Fruit fly (Drosophila melanogaster) whole organism, embryonic: ENCODE measurements around the gene mon2.
A peak's percentile ranks its signal among the peaks of the same experiment; 100 is the strongest.

Source experiments
- Atf3 ChIP-seq: fragments of 200-800 bp; sonication (Bioruptor generic); optimal IDR thresholded peaks from 3 replicates; lab custom pipeline; 2016; ENCODE audit warnings: missing biosample characterization, missing genetic modification characterization
- BtbVII ChIP-seq: fragments of 200-800 bp; sonication (Bioruptor generic); optimal IDR thresholded peaks from 3 replicates; lab custom pipeline; 2017; ENCODE audit warnings: missing biosample characterization, mild to moderate bottlenecking, missing genetic modification characterization
- CG11247 ChIP-seq: fragments of 200-800 bp; sonication (Bioruptor generic); IDR thresholded peaks from 2 replicates; pipeline ENCODE4 v1.3.6; 2022; ENCODE audit warnings: missing biosample characterization, missing genetic modification characterization
- CG13296 ChIP-seq: fragments of 200-800 bp; sonication (Bioruptor generic); optimal IDR thresholded peaks from 3 replicates; lab custom pipeline; 2018; ENCODE audit warnings: missing biosample characterization, mild to moderate bottlenecking, missing genetic modification characterization
- CG13894 ChIP-seq: fragments of 200-800 bp; sonication (Bioruptor generic); optimal IDR thresholded peaks from 3 replicates; lab custom pipeline; 2018; ENCODE audit warnings: missing biosample characterization, mild to moderate bottlenecking, missing genetic modification characterization, moderate library complexity
- CG14441 ChIP-seq: fragments of 200-800 bp; sonication (Bioruptor generic); IDR thresholded peaks from 2 replicates; pipeline ENCODE4 v1.3.6; 2022; ENCODE audit warnings: missing biosample characterization, missing genetic modification characterization
- CG15479 ChIP-seq: fragments of 200-800 bp; sonication (Bioruptor generic); optimal IDR thresholded peaks from 3 replicates; lab custom pipeline; 2019; ENCODE audit warnings: missing biosample characterization, mild to moderate bottlenecking, missing genetic modification characterization, moderate library complexity
- CG16813 ChIP-seq: fragments of 200-800 bp; sonication (Bioruptor generic); IDR thresholded peaks from 3 replicates; pipeline ENCODE4 v1.3.6; 2022; ENCODE audit warnings: missing biosample characterization, missing genetic modification characterization; ENCODE audit not compliant: partially characterized antibody
- CG17328 ChIP-seq: fragments of 200-800 bp; sonication (Bioruptor generic); IDR thresholded peaks from 2 replicates; pipeline ENCODE4 v1.3.6; 2022; ENCODE audit warnings: missing biosample characterization, missing genetic modification characterization
- CG17568 ChIP-seq: fragments of 200-800 bp; sonication (Bioruptor generic); optimal IDR thresholded peaks from 2 replicates; lab custom pipeline; 2018; ENCODE audit warnings: missing biosample characterization, mild to moderate bottlenecking, missing genetic modification characterization, moderate library complexity
- CG2199 ChIP-seq: fragments of 200-800 bp; sonication (Bioruptor generic); IDR thresholded peaks from 3 replicates; pipeline ENCODE4 v1.3.6; 2022; ENCODE audit warnings: missing biosample characterization, missing genetic modification characterization
- CG34376 ChIP-seq: fragments of 200-800 bp; sonication (Bioruptor generic); optimal IDR thresholded peaks from 2 replicates; lab custom pipeline; 2018; ENCODE audit warnings: missing biosample characterization, mild to moderate bottlenecking, missing genetic modification characterization
- CG3995 ChIP-seq: fragments of 200-800 bp; sonication (Bioruptor generic); optimal IDR thresholded peaks from 3 replicates; lab custom pipeline; 2016; ENCODE audit warnings: missing biosample characterization, missing genetic modification characterization
- CG4282 ChIP-seq: fragments of 200-800 bp; sonication (Bioruptor generic); optimal IDR thresholded peaks from 2 replicates; lab custom pipeline; 2016; ENCODE audit warnings: missing biosample characterization, missing genetic modification characterization
- CG7271 ChIP-seq: fragments of 200-800 bp; sonication (Bioruptor generic); optimal IDR thresholded peaks from 2 replicates; lab custom pipeline; 2018; ENCODE audit warnings: missing biosample characterization, mild to moderate bottlenecking, missing genetic modification characterization, moderate library complexity
- CG8290 ChIP-seq, 3 experiments: fragments of 200-800 bp; sonication (Bioruptor generic); optimal IDR thresholded peaks; 2 replicates each; lab custom pipeline; 2016 to 2019; ENCODE audit warnings: missing biosample characterization in 3 of 3, missing genetic modification characterization in 3 of 3, mild to moderate bottlenecking in 2 of 3, moderate library complexity in 1 of 3
- Ets97D ChIP-seq: fragments of 200-800 bp; sonication (Bioruptor generic); optimal IDR thresholded peaks from 3 replicates; lab custom pipeline; 2016; ENCODE audit warnings: missing biosample characterization, missing genetic modification characterization
- HHEX ChIP-seq: fragments of 200-800 bp; sonication (Bioruptor generic); optimal IDR thresholded peaks from 3 replicates; lab custom pipeline; 2017; ENCODE audit warnings: missing biosample characterization, mild to moderate bottlenecking, missing genetic modification characterization, missing genetic modification reagents
- Myb ChIP-seq: fragments of 200-800 bp; sonication (Bioruptor generic); optimal IDR thresholded peaks from 2 replicates; lab custom pipeline; 2016; ENCODE audit warnings: missing biosample characterization, missing genetic modification characterization
- Pdp1 ChIP-seq, 2 experiments: fragments of 200-800 bp; sonication (Bioruptor generic); optimal IDR thresholded peaks; 3 replicates each; lab custom pipeline; 2016; ENCODE audit warnings: missing biosample characterization in 2 of 2, missing genetic modification characterization in 2 of 2, mild to moderate bottlenecking in 1 of 2, moderate library complexity in 1 of 2
- Sry-β ChIP-seq: fragments of 200-800 bp; sonication (Bioruptor generic); optimal IDR thresholded peaks from 2 replicates; lab custom pipeline; 2018; ENCODE audit warnings: missing biosample characterization, mild to moderate bottlenecking, missing genetic modification characterization, moderate library complexity
- bab2 ChIP-seq: fragments of 200-800 bp; sonication (Bioruptor generic); optimal IDR thresholded peaks from 2 replicates; lab custom pipeline; 2016; ENCODE audit warnings: missing biosample characterization, missing genetic modification characterization
- bigmax ChIP-seq: fragments of 200-800 bp; sonication (Bioruptor generic); optimal IDR thresholded peaks from 2 replicates; lab custom pipeline; 2018; ENCODE audit warnings: missing biosample characterization, mild to moderate bottlenecking, missing genetic modification characterization
- cato ChIP-seq: fragments of 200-800 bp; sonication (Bioruptor generic); optimal IDR thresholded peaks from 2 replicates; lab custom pipeline; 2016; ENCODE audit warnings: missing biosample characterization, missing genetic modification characterization, borderline replicate concordance
- exex ChIP-seq: fragments of 200-800 bp; sonication (Bioruptor generic); optimal IDR thresholded peaks from 4 replicates; lab custom pipeline; 2018; ENCODE audit warnings: missing biosample characterization, mild to moderate bottlenecking, missing genetic modification characterization, moderate library complexity
- hb ChIP-seq: fragments of 200-800 bp; sonication (Bioruptor generic); IDR thresholded peaks from 3 replicates; pipeline ENCODE4 v1.3.6; 2022; ENCODE audit warnings: missing biosample characterization, missing genetic modification characterization; ENCODE audit not compliant: partially characterized antibody
- hkb ChIP-seq, 2 experiments: fragments of 200-800 bp in 1 of 2; fragments of >200 bp in 1 of 2; sonication (Bioruptor generic) in 1 of 2; IDR thresholded peaks in 1 of 2; optimal IDR thresholded peaks in 1 of 2; 2 replicates each; pipeline versions ENCODE4 v1.3.6 to Lab custom; 2017 to 2022; ENCODE audit warnings: missing biosample characterization in 1 of 2, missing genetic modification characterization in 1 of 2
- lab ChIP-seq: fragments of 200-800 bp; sonication (Bioruptor generic); optimal IDR thresholded peaks from 3 replicates; lab custom pipeline; 2017; ENCODE audit warnings: missing biosample characterization, missing genetic modification characterization, mild to moderate bottlenecking, moderate library complexity, missing genetic modification reagents
- maf-S ChIP-seq: fragments of 200-800 bp; sonication (Bioruptor generic); optimal IDR thresholded peaks from 2 replicates; lab custom pipeline; 2016; ENCODE audit warnings: missing biosample characterization, missing genetic modification characterization
- p53 ChIP-seq: fragments of 200-800 bp; sonication (Bioruptor generic); optimal IDR thresholded peaks from 2 replicates; lab custom pipeline; 2016; ENCODE audit warnings: missing biosample characterization, missing genetic modification characterization
- phol ChIP-seq: fragments of 200-800 bp; sonication (Bioruptor generic); optimal IDR thresholded peaks from 3 replicates; lab custom pipeline; 2018; ENCODE audit warnings: missing biosample characterization, mild to moderate bottlenecking, missing genetic modification characterization, moderate library complexity
- ro ChIP-seq: fragments of 200-800 bp; sonication (Bioruptor generic); IDR thresholded peaks from 2 replicates; pipeline ENCODE4 v1.3.6; 2022; ENCODE audit warnings: missing biosample characterization, missing genetic modification characterization
- salm ChIP-seq: fragments of 200-800 bp; sonication (Bioruptor generic); optimal IDR thresholded peaks from 2 replicates; lab custom pipeline; 2018; ENCODE audit warnings: missing biosample characterization, mild to moderate bottlenecking, missing genetic modification characterization
- scrt ChIP-seq: fragments of 200-800 bp; sonication (Bioruptor generic); optimal IDR thresholded peaks from 2 replicates; lab custom pipeline; 2018; ENCODE audit warnings: missing biosample characterization, mild to moderate bottlenecking, missing genetic modification characterization, moderate library complexity
- sens ChIP-seq: fragments of 200-800 bp; sonication (Bioruptor generic); peaks from one replicate; lab custom pipeline; 2016; ENCODE audit warnings: missing biosample characterization, missing genetic modification characterization
- sug ChIP-seq: fragments of 200-800 bp; optimal IDR thresholded peaks from 2 replicates; lab custom pipeline; 2019; ENCODE audit warnings: missing biosample characterization, mild to moderate bottlenecking, missing genetic modification characterization, moderate library complexity
- tna ChIP-seq: fragments of 200-800 bp; sonication (Bioruptor generic); IDR thresholded peaks from 2 replicates; pipeline ENCODE4 v1.3.6; 2022; ENCODE audit warnings: missing biosample characterization, missing genetic modification characterization; ENCODE audit not compliant: partially characterized antibody
- toy ChIP-seq: fragments of 200-800 bp; sonication (Bioruptor generic); IDR thresholded peaks from 2 replicates; pipeline ENCODE4 v1.3.6; 2022; ENCODE audit warnings: missing biosample characterization, missing genetic modification characterization

mon2 gene

DNA sequence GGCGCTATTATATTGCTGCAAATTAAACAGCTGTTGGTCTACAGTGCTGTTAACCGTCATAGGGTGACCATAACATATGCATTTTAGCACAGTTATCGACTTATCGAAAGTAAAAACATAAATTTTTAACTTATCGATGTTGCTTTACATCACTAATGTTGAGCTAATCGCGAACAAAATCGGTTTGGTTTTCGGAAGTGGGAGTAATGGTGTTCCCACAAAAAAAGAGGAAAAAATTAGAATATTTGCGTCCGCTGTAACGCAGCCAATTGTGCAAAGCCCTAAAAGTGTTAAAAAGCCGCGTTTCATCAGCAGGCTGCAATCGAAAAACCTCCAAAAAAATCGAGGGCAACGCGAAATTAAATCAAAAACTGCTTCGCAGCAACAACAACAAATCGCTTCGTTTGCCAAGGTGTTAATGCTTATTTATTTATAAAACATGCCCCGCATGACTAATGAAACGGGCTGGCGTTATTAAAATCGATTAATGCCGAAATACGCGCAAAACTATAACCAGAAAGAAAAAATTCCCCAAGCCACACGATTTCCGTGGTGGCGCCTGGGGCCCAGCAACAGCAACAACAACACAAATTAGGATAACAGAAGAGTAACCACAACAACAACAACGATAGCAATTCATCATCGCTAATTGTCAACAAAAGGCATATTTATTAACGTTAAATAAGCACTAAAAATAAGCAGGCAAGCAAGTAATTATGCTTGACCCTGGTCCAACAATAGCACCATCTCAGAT, 3.2 kb upstream of the mon2 start, which contains the start of the genes CG12375 and CG8668 (continued):
- TF ChIP-seq bab2 (GFP tag; lab: Kevin White, UChicago), result no peak
- no peak for TF ChIP-seq CG14441 (GFP tag; lab: Robert Waterston, UW)
- TF ChIP-seq Atf3, result no peak
- TF ChIP-seq tna, result peak; percentile 78
- TF ChIP-seq Myb (GFP tag; lab: Kevin White, UChicago), result peak; percentile 21
- TF ChIP-seq lab (GFP tag; lab: Kevin White, UChicago), result peak; percentile 22
- peak; percentile 76; the same call in 2 of the 3 replicates for TF ChIP-seq hb (GFP tag; lab: Robert Waterston, UW)
- TF ChIP-seq ro (GFP tag; lab: Robert Waterston, UW), result no peak
- TF ChIP-seq CG16813 (GFP tag; lab: Robert Waterston, UW), result peak; percentile 71

dm6 chr2L:8116632-8117193, 7.1 kb downstream of the mon2 start:
- TF ChIP-seq exex (tag; lab: Kevin White, UChicago) (peak; percentile 91), sug (tag; lab: Kevin White, UChicago) (peak; percentile 55), CG2199 (GFP tag; lab: Robert Waterston, UW) (0 out of 3 replicates have a peak, but pooled peaks have one; percentile 29), BtbVII (GFP tag; lab: Kevin White, UChicago) (peak; percentile 82), CG13296 (peak; percentile 31), CG3995 (GFP tag; lab: Kevin White, UChicago) (no peak), Pdp1 (GFP tag; optimal IDR thresholded peaks at IDR 0.05; lab: Kevin White, UChicago) (peak in 1 of 2 experiments; percentile 61), CG15479 (GFP tag; lab: Kevin White, UChicago) (peak; percentile 92), maf-S (GFP tag; lab: Kevin White, UChicago) (no peak), CG34376 (peak; percentile 48), cato (no peak)

DNA sequence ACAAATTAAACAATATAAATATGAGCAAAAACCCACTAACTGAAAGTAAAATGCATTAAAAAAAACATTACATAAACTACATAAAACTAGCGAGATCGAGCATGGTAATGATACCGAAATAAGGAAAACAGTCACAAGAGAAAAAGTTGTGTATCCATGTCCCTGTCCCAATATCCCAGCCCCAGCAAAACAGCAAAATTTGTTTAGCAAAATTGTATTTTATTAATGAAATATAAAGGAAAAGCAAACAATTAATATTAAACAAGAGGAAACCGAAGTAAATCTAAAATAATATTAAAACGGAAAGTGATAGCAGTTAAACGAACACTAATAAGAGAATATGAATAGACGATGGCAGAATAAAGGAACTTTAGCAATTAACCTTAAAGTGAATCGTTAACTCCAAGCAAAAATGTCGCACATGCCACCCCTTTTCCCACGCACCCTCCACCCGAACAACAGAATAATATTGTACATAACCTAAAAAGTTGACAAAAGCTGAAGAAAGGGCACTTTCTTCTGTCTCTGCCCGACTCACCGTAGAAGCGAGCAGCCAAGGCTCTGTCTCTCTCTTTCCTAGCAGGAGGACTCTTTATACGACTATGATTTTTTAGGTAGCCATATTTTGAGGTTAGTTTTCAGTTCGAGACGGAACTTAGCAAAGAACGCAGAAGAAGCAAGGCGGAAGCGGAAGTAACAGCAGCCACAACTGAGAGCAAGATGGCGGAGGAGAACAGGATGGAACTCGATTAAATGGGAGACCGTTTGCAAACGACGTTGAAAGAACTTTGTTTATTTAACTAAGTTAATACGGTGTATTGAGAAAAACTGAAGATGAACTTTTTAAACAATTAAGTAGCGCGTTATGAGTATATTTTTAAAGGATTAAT, 13.0 kb downstream of the mon2 start:
- no peak for TF ChIP-seq salm
- TF ChIP-seq CG13894 (tag; lab: Kevin White, UChicago), result no peak
- TF ChIP-seq CG11247 (GFP tag; lab: Robert Waterston, UW), result no peak
- peak; percentile 50 for TF ChIP-seq CG7271
- no peak for TF ChIP-seq HHEX
- peak; percentile 67 for TF ChIP-seq phol (tag; lab: Kevin White, UChicago)
- TF ChIP-seq CG4282 (GFP tag; lab: Kevin White, UChicago), result no peak
- TF ChIP-seq sens (GFP tag; lab: Kevin White, UChicago), result peak; percentile 54
- TF ChIP-seq scrt (GFP tag; lab: Kevin White, UChicago), result no peak
- TF ChIP-seq CG2199 (GFP tag; lab: Robert Waterston, UW), result peak; percentile 98
- no peak for TF ChIP-seq toy
- peak; percentile 29 for TF ChIP-seq p53 (GFP tag; lab: Kevin White, UChicago)
- no peak for TF ChIP-seq hkb (optimal IDR thresholded peaks at IDR 0.05; lab: Kevin White, UChicago)
- TF ChIP-seq hkb (GFP tag; IDR thresholded peaks at IDR 0.05; lab: Robert Waterston, UW), result 0 out of 2 replicates have a peak, but pooled peaks have one; percentile 18
- peak; percentile 59 for TF ChIP-seq Ets97D (GFP tag; lab: Kevin White, UChicago)
- TF ChIP-seq CG17568 (GFP tag; lab: Kevin White, UChicago), result peak; percentile 16
- TF ChIP-seq bigmax, result peak; percentile 80
- TF ChIP-seq CG17328 (GFP tag; lab: Robert Waterston, UW), result no peak
- no peak for TF ChIP-seq Sry-β (GFP tag; lab: Kevin White, UChicago)
- no peak for TF ChIP-seq CG8290 (GFP tag; optimal IDR thresholded peaks at IDR 0.05; lab: Kevin White, UChicago)
- peak in 1 of 2 experiments; percentile 5 for TF ChIP-seq CG8290 (tag; optimal IDR thresholded peaks at IDR 0.05; lab: Kevin White, UChicago)
- TF ChIP-seq, all 482 proteins: peak for 10
